Worm (Caenorhabditis elegans) whole organism, L2 larva: Measurements from ENCODE around the gene ZK546.5.

Source experiments
- aly-2 ChIP-seq: fragments of 150-350 bp; optimal IDR thresholded peaks from 2 replicates; lab custom pipeline; 2014; ENCODE audit warnings: missing biosample characterization, missing genetic modification characterization
- egl-27 ChIP-seq: sonication (generic microtip); optimal IDR thresholded peaks from 3 replicates; lab custom pipeline; 2017; ENCODE audit warnings: missing biosample characterization, missing genetic modification reagents, missing genetic modification characterization
- elt-1 ChIP-seq: fragments of 150-350 bp; optimal IDR thresholded peaks from 2 replicates; lab custom pipeline; 2014; ENCODE audit warnings: missing biosample characterization, missing genetic modification characterization
- lsy-2 ChIP-seq, 2 experiments: fragments of 150-350 bp in 1 of 2; sonication (generic microtip) in 1 of 2; optimal IDR thresholded peaks; 2 replicates each; lab custom pipeline; 2014 to 2017; ENCODE audit warnings: missing biosample characterization in 2 of 2, missing genetic modification characterization in 2 of 2
- mdl-1 ChIP-seq, 2 experiments: fragments of 150-350 bp in 1 of 2; sonication (generic microtip) in 1 of 2; optimal IDR thresholded peaks; 2 replicates each; lab custom pipeline; 2017; ENCODE audit warnings: missing biosample characterization in 2 of 2, missing genetic modification characterization in 2 of 2
- unc-39 ChIP-seq: fragments of 150-350 bp; optimal IDR thresholded peaks from 2 replicates; lab custom pipeline; 2014; ENCODE audit warnings: missing biosample characterization, missing genetic modification characterization
- unc-62 ChIP-seq: fragments of 150-350 bp; optimal IDR thresholded peaks from 2 replicates; lab custom pipeline; 2014; ENCODE audit warnings: missing biosample characterization, missing genetic modification reagents, missing genetic modification characterization
- ztf-11 ChIP-seq: sonication (generic microtip); optimal IDR thresholded peaks from 2 replicates; lab custom pipeline; 2017; ENCODE audit warnings: missing biosample characterization, missing genetic modification characterization

DNA sequence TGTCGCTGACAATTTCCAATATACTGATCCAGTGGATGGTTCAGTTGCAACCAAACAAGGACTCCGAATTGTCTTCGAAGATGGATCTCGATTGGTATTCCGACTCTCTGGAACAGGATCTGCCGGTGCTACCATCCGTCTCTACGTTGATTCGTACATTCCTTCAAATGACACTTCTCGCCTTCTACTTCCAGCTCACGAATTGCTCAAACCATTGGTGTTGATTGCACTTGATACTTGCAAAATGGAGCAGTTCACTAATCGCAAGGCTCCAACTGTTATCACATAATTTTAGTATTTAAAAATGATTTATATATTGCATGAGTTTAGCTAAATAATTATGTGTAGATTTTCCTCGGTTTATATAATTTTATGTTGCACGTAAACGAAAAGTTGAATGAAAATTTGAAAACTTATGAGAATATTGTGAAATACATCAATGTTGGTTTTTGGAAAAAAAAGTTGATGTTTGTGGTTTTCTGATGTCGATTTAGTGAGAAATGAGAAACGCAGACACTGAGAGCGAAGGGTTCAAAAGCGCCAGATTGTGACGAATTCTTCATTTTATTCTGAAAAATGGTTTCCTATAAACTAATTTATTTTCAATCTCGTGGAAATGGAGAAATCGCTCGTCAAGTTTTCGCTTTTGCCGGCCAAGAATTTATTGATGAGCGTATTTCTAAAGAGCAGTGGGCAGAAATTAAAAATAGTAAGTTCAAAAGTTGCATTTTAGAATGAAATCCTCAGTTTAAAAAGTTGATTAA, 44.4 kb upstream of the ZK546.5 start, which contains the start of gene gst-9:
- TF ChIP-seq elt-1 (tag; lab: Kevin White, UChicago), result no peak
- no peak for TF ChIP-seq mdl-1 (tag; optimal IDR thresholded peaks at IDR 0.05; lab: Kevin White, UChicago)
- no peak for TF ChIP-seq egl-27 (tag; lab: Kevin White, UChicago)
- TF ChIP-seq lsy-2 (tag; optimal IDR thresholded peaks at IDR 0.05; lab: Kevin White, UChicago), result peak in 1 of 2 experiments; percentile 51
- TF ChIP-seq unc-39, result no peak
- TF ChIP-seq aly-2 (tag; lab: Kevin White, UChicago), result no peak
- no peak for TF ChIP-seq unc-62 (GFP tag; lab: Kevin White, UChicago)
- no peak for TF ChIP-seq ztf-11
